Worm (Caenorhabditis elegans) whole organism, L2 larva: ENCODE results near the gene W07G4.1.

ENCODE experiments used
- C34F6.9 ChIP-seq: fragments of 150-350 bp; optimal IDR thresholded peaks from 2 replicates; lab custom pipeline; 2014; ENCODE audit warnings: missing biosample characterization, missing genetic modification characterization
- ZK546.5 ChIP-seq: sonication (generic microtip); optimal IDR thresholded peaks from 2 replicates; lab custom pipeline; 2017; ENCODE audit warnings: missing biosample characterization, missing genetic modification characterization
- elt-1 ChIP-seq: fragments of 150-350 bp; optimal IDR thresholded peaks from 2 replicates; lab custom pipeline; 2014; ENCODE audit warnings: missing biosample characterization, missing genetic modification characterization
- fos-1 ChIP-seq: fragments of 150-350 bp; optimal IDR thresholded peaks from 2 replicates; lab custom pipeline; 2014; ENCODE audit warnings: missing biosample characterization, missing genetic modification characterization
- nhr-11 ChIP-seq: fragments of 150-350 bp; optimal IDR thresholded peaks from 2 replicates; lab custom pipeline; 2014; ENCODE audit warnings: missing biosample characterization, missing genetic modification characterization
- unc-39 ChIP-seq: fragments of 150-350 bp; optimal IDR thresholded peaks from 2 replicates; lab custom pipeline; 2014; ENCODE audit warnings: missing biosample characterization, missing genetic modification characterization
- unc-62 ChIP-seq: fragments of 150-350 bp; optimal IDR thresholded peaks from 2 replicates; lab custom pipeline; 2014; ENCODE audit warnings: missing biosample characterization, missing genetic modification reagents, missing genetic modification characterization
- ztf-11 ChIP-seq: sonication (generic microtip); optimal IDR thresholded peaks from 2 replicates; lab custom pipeline; 2017; ENCODE audit warnings: missing biosample characterization, missing genetic modification characterization

- no peak for TF ChIP-seq ZK546.5 (tag; lab: Kevin White, UChicago)
- no peak for TF ChIP-seq unc-39 (tag; lab: Kevin White, UChicago)
- no peak for TF ChIP-seq unc-62 (GFP tag; lab: Kevin White, UChicago)
- no peak for TF ChIP-seq elt-1 (tag; lab: Kevin White, UChicago)
- peak; percentile 57 for TF ChIP-seq C34F6.9 (tag; lab: Kevin White, UChicago)
- TF ChIP-seq ztf-11, result no peak
- peak; percentile 51 for TF ChIP-seq fos-1
- TF ChIP-seq nhr-11, result no peak
Observed at ce11 chrV:13003378-13003777, 29.9 kb upstream of the W07G4.1 start.
